Worm (Caenorhabditis elegans): ENCODE results near the gene ZK632.14.

DNA sequence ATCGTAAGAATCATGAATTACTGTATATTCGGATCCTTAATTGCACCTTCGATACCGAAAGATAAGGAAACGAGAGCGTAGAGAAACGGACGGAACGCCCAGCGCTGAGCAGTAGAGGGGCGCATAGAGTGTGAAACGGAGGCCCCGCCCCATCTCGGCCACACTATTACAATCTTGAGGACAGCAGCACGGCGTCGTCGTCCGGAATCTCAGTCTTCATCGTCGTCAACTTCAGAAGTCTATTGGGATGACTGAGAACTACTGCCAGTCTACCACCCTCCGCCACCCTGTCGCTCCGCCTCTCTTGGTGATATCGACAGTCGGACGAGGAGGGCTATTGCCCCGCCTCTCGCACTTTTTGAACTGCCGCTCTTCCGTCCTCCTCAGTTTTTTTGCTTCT, 48.5 kb upstream of the ZK632.14 start:
- no peak for TF ChIP-seq ceh-27 (GFP tag; optimal IDR thresholded peaks at IDR 0.05)
- no peak for TF ChIP-seq K12H6.12 (tag; optimal IDR thresholded peaks at IDR 0.05)
- TF ChIP-seq dpff-1 (tag; optimal IDR thresholded peaks at IDR 0.05), result no peak
- no peak for TF ChIP-seq attf-6 (GFP tag; IDR thresholded peaks at IDR 0.05)
- TF ChIP-seq B0019.2 (GFP tag; conservative IDR thresholded peaks at IDR 0.05), result no peak
- no peak for TF ChIP-seq F39B2.1 (GFP tag; IDR thresholded peaks at IDR 0.05)
- no peak for TF ChIP-seq D2030.7 (GFP tag; IDR thresholded peaks at IDR 0.05)
- no peak for TF ChIP-seq lin-54 (GFP tag; optimal IDR thresholded peaks at IDR 0.05)
- TF ChIP-seq T26A5.8 (tag; optimal IDR thresholded peaks at IDR 0.05), result no peak
- no peak for TF ChIP-seq nhr-80 (tag; optimal IDR thresholded peaks at IDR 0.05)
- no peak for TF ChIP-seq ztf-18 (tag; optimal IDR thresholded peaks at IDR 0.05)
- TF ChIP-seq mes-4 (tag; optimal IDR thresholded peaks at IDR 0.05), result no peak
- TF ChIP-seq K11D2.4 (GFP tag; IDR thresholded peaks at IDR 0.05), result no peak
- no peak for TF ChIP-seq pha-4 (tag; optimal IDR thresholded peaks at IDR 0.05)
